Fruit fly (Drosophila melanogaster) Kc167 (cell line): Measurements from ENCODE around the gene Archease.

Experiments
- Myc ChIP-seq: fragments of >200 bp; optimal IDR thresholded peaks from 2 replicates; lab custom pipeline; 2017; ENCODE audit warnings: missing external identifiers
- Sin3A ChIP-seq: fragments of >200 bp; optimal IDR thresholded peaks from 2 replicates; lab custom pipeline; 2018; ENCODE audit warnings: missing external identifiers
- h ChIP-seq: fragments of >200 bp; optimal IDR thresholded peaks from 3 replicates; lab custom pipeline; 2018; ENCODE audit warnings: missing external identifiers
- insv ChIP-seq: fragments of >200 bp; optimal IDR thresholded peaks from 3 replicates; lab custom pipeline; 2018; ENCODE audit warnings: missing external identifiers
- psq ChIP-seq: fragments of >200 bp; optimal IDR thresholded peaks from 2 replicates; lab custom pipeline; 2017; ENCODE audit warnings: missing external identifiers
- ttk ChIP-seq: sonication (Bioruptor generic); optimal IDR thresholded peaks from 2 replicates; lab custom pipeline; 2017; ENCODE audit warnings: missing external identifiers

Archease gene

dm6 chr3R:21662501-21663007, at the start of gene Archease:
Archease (minus strand) TSS chr3R:21662972.
- TF ChIP-seq h (lab: Kevin White, UChicago): no peak
- TF ChIP-seq psq (lab: Kevin White, UChicago): no peak
- no peak for TF ChIP-seq Myc (lab: Kevin White, UChicago)
- no peak for TF ChIP-seq insv
- no peak for TF ChIP-seq Sin3A (lab: Kevin White, UChicago)
- no peak for TF ChIP-seq ttk (lab: Kevin White, UChicago)

dm6 chr3R:21704439-21704838, 41.7 kb upstream of the Archease start:
- TF ChIP-seq psq (lab: Kevin White, UChicago) (no peak), h (lab: Kevin White, UChicago) (no peak), Sin3A (lab: Kevin White, UChicago) (no peak), insv (no peak), Myc (lab: Kevin White, UChicago) (no peak), ttk (lab: Kevin White, UChicago) (no peak)

dm6 chr3R:21703346-21703745, 40.6 kb upstream of the Archease start:
- TF ChIP-seq psq (lab: Kevin White, UChicago) (no peak), Myc (lab: Kevin White, UChicago) (no peak), ttk (lab: Kevin White, UChicago) (no peak), h (lab: Kevin White, UChicago) (no peak), Sin3A (lab: Kevin White, UChicago) (no peak), insv (no peak)

- no peak for TF ChIP-seq insv
- no peak for TF ChIP-seq Myc (lab: Kevin White, UChicago)
- no peak for TF ChIP-seq ttk (lab: Kevin White, UChicago)
- TF ChIP-seq psq (lab: Kevin White, UChicago): no peak
- no peak for TF ChIP-seq h (lab: Kevin White, UChicago)
- no peak for TF ChIP-seq Sin3A (lab: Kevin White, UChicago)
These were observed 38.8 kb upstream of the Archease start for dm6 chr3R:21701529-21701928.

dm6 chr3R:21700458-21700857, 37.7 kb upstream of the Archease start:
- TF ChIP-seq Myc (lab: Kevin White, UChicago): no peak
- no peak for TF ChIP-seq insv
- no peak for TF ChIP-seq psq (lab: Kevin White, UChicago)
- TF ChIP-seq ttk (lab: Kevin White, UChicago): no peak
- no peak for TF ChIP-seq Sin3A (lab: Kevin White, UChicago)
- no peak for TF ChIP-seq h (lab: Kevin White, UChicago)

- no peak for TF ChIP-seq psq (lab: Kevin White, UChicago)
- no peak for TF ChIP-seq ttk (lab: Kevin White, UChicago)
- TF ChIP-seq insv: no peak
- no peak for TF ChIP-seq Sin3A (lab: Kevin White, UChicago)
- TF ChIP-seq Myc (lab: Kevin White, UChicago): no peak
- TF ChIP-seq h (lab: Kevin White, UChicago): no peak
These were observed 36.1 kb upstream of the Archease start for dm6 chr3R:21698895-21699300.

dm6 chr3R:21693110-21693672, 30.4 kb upstream of the Archease start:
- TF ChIP-seq insv (no peak), h (lab: Kevin White, UChicago) (no peak), ttk (lab: Kevin White, UChicago) (no peak), Sin3A (lab: Kevin White, UChicago) (no peak), psq (lab: Kevin White, UChicago) (no peak), Myc (lab: Kevin White, UChicago) (no peak)

dm6 chr3R:21691114-21691513, 28.3 kb upstream of the Archease start:
- no peak for TF ChIP-seq ttk (lab: Kevin White, UChicago)
- no peak for TF ChIP-seq h (lab: Kevin White, UChicago)
- no peak for TF ChIP-seq Sin3A (lab: Kevin White, UChicago)
- TF ChIP-seq Myc (lab: Kevin White, UChicago): no peak
- TF ChIP-seq psq (lab: Kevin White, UChicago): no peak
- no peak for TF ChIP-seq insv

dm6 chr3R:21688596-21688995, 25.8 kb upstream of the Archease start:
- TF ChIP-seq Myc (lab: Kevin White, UChicago) (no peak), ttk (lab: Kevin White, UChicago) (no peak), insv (no peak), Sin3A (lab: Kevin White, UChicago) (no peak), h (lab: Kevin White, UChicago) (no peak), psq (lab: Kevin White, UChicago) (no peak)

- TF ChIP-seq Sin3A (lab: Kevin White, UChicago): no peak
- TF ChIP-seq psq (lab: Kevin White, UChicago): no peak
- TF ChIP-seq Myc (lab: Kevin White, UChicago): no peak
- TF ChIP-seq insv: no peak
- no peak for TF ChIP-seq h (lab: Kevin White, UChicago)
- TF ChIP-seq ttk (lab: Kevin White, UChicago): no peak
These were observed 25.1 kb upstream of the Archease start for dm6 chr3R:21687902-21688301.

dm6 chr3R:21682041-21682440, 19.3 kb upstream of the Archease start:
- no peak for TF ChIP-seq h (lab: Kevin White, UChicago)
- no peak for TF ChIP-seq Sin3A (lab: Kevin White, UChicago)
- TF ChIP-seq ttk (lab: Kevin White, UChicago): no peak
- no peak for TF ChIP-seq insv
- TF ChIP-seq Myc (lab: Kevin White, UChicago): no peak
- no peak for TF ChIP-seq psq (lab: Kevin White, UChicago)

dm6 chr3R:21679310-21679709, 16.5 kb upstream of the Archease start:
- TF ChIP-seq ttk (lab: Kevin White, UChicago) (no peak), Myc (lab: Kevin White, UChicago) (no peak), psq (lab: Kevin White, UChicago) (no peak), insv (no peak), h (lab: Kevin White, UChicago) (no peak), Sin3A (lab: Kevin White, UChicago) (no peak)
